Fruit fly (Drosophila melanogaster) S2 (cell line): Measurements from ENCODE around the gene vilya.

Source experiments
- CG8478 ChIP-seq: fragments of >200 bp; optimal IDR thresholded peaks from 2 replicates; lab custom pipeline; 2018
- CTCF ChIP-seq, 2 experiments: fragments of >200 bp; optimal IDR thresholded peaks; 2 replicates each; lab custom pipeline; 2018

- TF ChIP-seq CG8478 (no peak), CTCF (optimal IDR thresholded peaks at IDR 0.05; lab: Kevin White, UChicago) (no peak)
Observed at dm6 chrX:2690376-2690775, 36.1 kb upstream of the vilya start.
